Worm (Caenorhabditis elegans) whole organism, early embryonic: ENCODE measurements around the gene ced-7.

Source experiments
- B0310.2 ChIP-seq: sonication (generic microtip); optimal IDR thresholded peaks from 2 replicates; lab custom pipeline; 2016; ENCODE audit warnings: mild to moderate bottlenecking, missing genetic modification characterization, missing compliant biosample characterization
- F13C5.2 ChIP-seq: sonication (generic microtip); optimal IDR thresholded peaks from 2 replicates; lab custom pipeline; 2017; ENCODE audit warnings: mild to moderate bottlenecking, missing genetic modification characterization, inconsistent platforms, missing compliant biosample characterization
- aly-1 ChIP-seq: sonication (generic microtip); optimal IDR thresholded peaks from 2 replicates; lab custom pipeline; 2016; ENCODE audit warnings: missing genetic modification characterization, missing compliant biosample characterization
- ama-1 ChIP-seq: fragments of 150-350 bp; optimal IDR thresholded peaks from 2 replicates; lab custom pipeline; 2014
- ceh-13 ChIP-seq: fragments of 200-800 bp; sonication (Bioruptor generic); optimal IDR thresholded peaks from 2 replicates; lab custom pipeline; 2018; ENCODE audit warnings: mild to moderate bottlenecking, missing genetic modification characterization, missing compliant biosample characterization
- ceh-36 ChIP-seq: sonication (generic microtip); optimal IDR thresholded peaks from 2 replicates; lab custom pipeline; 2016; ENCODE audit warnings: missing genetic modification characterization, inconsistent platforms, missing compliant biosample characterization
- ets-7 ChIP-seq: sonication (generic microtip); optimal IDR thresholded peaks from 2 replicates; lab custom pipeline; 2016; ENCODE audit warnings: missing genotype, missing genetic modification characterization, missing compliant biosample characterization
- flt-1 ChIP-seq: fragments of 200-800 bp; sonication (Bioruptor generic); IDR thresholded peaks from 2 replicates; pipeline ENCODE4 v1.3.6; 2022; ENCODE audit warnings: missing genetic modification characterization, missing compliant biosample characterization
- hmbx-1 ChIP-seq: sonication (generic microtip); optimal IDR thresholded peaks from 2 replicates; lab custom pipeline; 2016; ENCODE audit warnings: mild to moderate bottlenecking, missing genetic modification characterization, missing compliant biosample characterization
- hmg-4 ChIP-seq: fragments of 200-800 bp; sonication (Bioruptor generic); optimal IDR thresholded peaks from 2 replicates; lab custom pipeline; 2018; ENCODE audit warnings: mild to moderate bottlenecking, missing genetic modification characterization, missing compliant biosample characterization
- hnd-1 ChIP-seq: sonication (generic microtip); optimal IDR thresholded peaks from 2 replicates; lab custom pipeline; 2016; ENCODE audit warnings: missing genetic modification characterization, missing compliant biosample characterization
- pes-1 ChIP-seq: fragments of 200-800 bp; sonication (Bioruptor generic); IDR thresholded peaks from 2 replicates; pipeline ENCODE4 v1.3.6; 2022; ENCODE audit warnings: missing genetic modification reagents, missing genetic modification characterization, missing compliant biosample characterization
- scrt-1 ChIP-seq: fragments of 200-800 bp; sonication (Bioruptor generic); IDR thresholded peaks from 2 replicates; pipeline ENCODE4 v1.3.6; 2022; ENCODE audit warnings: missing genetic modification characterization, missing compliant biosample characterization
- sea-1 ChIP-seq: fragments of 200-800 bp; sonication (Bioruptor generic); conservative IDR thresholded peaks from 2 replicates; pipeline ENCODE4 v1.3.6; 2022; ENCODE audit warnings: missing genetic modification characterization, missing compliant biosample characterization
- tbx-11 ChIP-seq: fragments of 200-800 bp; sonication (Bioruptor generic); IDR thresholded peaks from 2 replicates; pipeline ENCODE4 v1.3.6; 2022; ENCODE audit warnings: missing genetic modification characterization, missing compliant biosample characterization
- tbx-37 ChIP-seq: fragments of 200-800 bp; sonication (Bioruptor generic); conservative IDR thresholded peaks from 2 replicates; pipeline ENCODE4 v1.3.6; 2022; ENCODE audit warnings: missing genetic modification reagents, missing genetic modification characterization, missing compliant biosample characterization
- tra-4 ChIP-seq: sonication (generic microtip); optimal IDR thresholded peaks from 2 replicates; lab custom pipeline; 2017; ENCODE audit warnings: missing genetic modification characterization, missing compliant biosample characterization

Gene ced-7

DNA sequence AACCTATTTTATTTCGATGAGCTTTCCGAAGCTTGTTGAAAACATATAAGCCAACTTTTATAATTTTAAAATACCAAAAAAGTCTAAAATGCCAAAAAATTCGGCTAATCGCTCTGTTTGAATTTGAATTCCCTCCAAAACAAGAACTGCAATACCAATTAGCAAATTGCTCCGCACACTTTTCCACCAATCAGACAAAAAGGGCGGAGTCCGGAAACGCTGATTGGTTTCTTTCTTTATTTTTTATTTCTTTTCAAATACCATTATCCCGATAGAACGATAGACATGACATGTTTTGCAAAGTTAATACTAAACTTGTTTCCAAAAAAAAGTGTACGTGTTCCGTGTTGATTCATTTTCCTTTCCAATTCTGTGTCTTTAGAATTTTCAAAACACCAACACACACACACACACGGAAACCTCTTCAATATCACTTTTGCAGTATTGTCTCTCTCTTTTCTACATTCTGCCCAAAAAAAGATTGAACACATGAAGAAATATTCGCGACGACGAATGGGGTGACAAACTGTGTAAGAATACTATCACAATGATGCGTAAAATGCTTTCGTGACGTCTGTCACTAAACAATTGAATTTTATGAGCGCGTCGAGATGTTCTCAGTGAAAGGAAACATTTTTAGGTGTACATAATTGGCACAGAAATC lies 37.8 kb upstream of the ced-7 start:
- no peak for TF ChIP-seq ceh-13 (GFP tag; lab: Kevin White, UChicago)
- no peak for TF ChIP-seq tra-4 (tag; lab: Kevin White, UChicago)
- TF ChIP-seq sea-1 = no peak
- TF ChIP-seq tbx-11 (GFP tag; lab: Robert Waterston, UW) = no peak
- TF ChIP-seq F13C5.2 (tag; lab: Kevin White, UChicago) = no peak
- TF ChIP-seq flt-1 = no peak
- no peak for TF ChIP-seq hnd-1 (tag; lab: Kevin White, UChicago)
- TF ChIP-seq aly-1 (tag; lab: Kevin White, UChicago) = no peak
- TF ChIP-seq ceh-36 (tag; lab: Kevin White, UChicago) = no peak
- no peak for TF ChIP-seq hmg-4
- TF ChIP-seq tbx-37 = no peak
- no peak for TF ChIP-seq pes-1
- no peak for TF ChIP-seq ama-1
- TF ChIP-seq B0310.2 (tag; lab: Kevin White, UChicago) = no peak
- no peak for TF ChIP-seq hmbx-1 (tag; lab: Kevin White, UChicago)
- TF ChIP-seq scrt-1 = no peak
- TF ChIP-seq ets-7 (tag; lab: Kevin White, UChicago) = no peak

DNA sequence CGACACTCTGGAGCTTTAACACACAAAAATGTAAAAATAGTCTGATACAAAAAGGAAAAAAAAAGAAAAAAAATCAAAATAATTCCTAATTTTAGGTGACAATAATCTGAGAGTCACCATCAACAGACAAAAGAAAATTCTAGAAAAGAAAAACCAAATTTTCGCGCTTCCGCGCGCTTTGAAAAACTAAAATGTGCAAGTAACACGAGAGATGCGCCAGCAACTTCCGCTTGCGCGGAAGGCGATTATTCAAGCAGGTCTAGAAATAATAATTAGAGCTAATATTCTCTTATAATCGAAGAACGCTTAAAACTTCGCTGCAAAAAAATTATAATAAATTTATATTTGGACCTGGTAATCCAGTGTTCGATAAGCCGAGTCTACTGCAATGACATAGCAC lies 37.0 kb upstream of the ced-7 start:
- TF ChIP-seq ama-1 (no peak), hmbx-1 (tag; lab: Kevin White, UChicago) (no peak), ceh-13 (GFP tag; lab: Kevin White, UChicago) (no peak), ceh-36 (tag; lab: Kevin White, UChicago) (no peak), hmg-4 (no peak), B0310.2 (tag; lab: Kevin White, UChicago) (no peak), tbx-11 (GFP tag; lab: Robert Waterston, UW) (no peak), tra-4 (tag; lab: Kevin White, UChicago) (no peak), sea-1 (no peak), pes-1 (no peak), F13C5.2 (tag; lab: Kevin White, UChicago) (no peak), scrt-1 (no peak), hnd-1 (tag; lab: Kevin White, UChicago) (no peak), tbx-37 (no peak)

DNA sequence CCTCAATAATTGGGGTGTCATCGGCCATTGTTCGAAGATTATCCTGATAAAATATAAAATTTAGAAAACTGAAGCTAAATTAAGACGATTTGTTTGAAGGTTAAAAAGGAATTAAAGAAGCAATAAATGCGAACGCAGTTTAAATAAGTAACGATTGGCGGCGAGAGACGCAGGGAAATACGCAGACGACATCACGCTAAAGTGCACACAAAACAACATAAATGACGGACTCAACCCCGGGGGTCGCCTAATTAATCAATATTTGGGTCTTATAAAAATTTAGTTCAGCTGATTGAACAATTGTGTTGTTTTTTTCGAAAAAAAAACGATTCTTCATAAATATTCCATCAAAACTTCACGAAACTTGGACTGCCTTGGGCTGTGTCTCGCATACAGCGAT lies 36.5 kb upstream of the ced-7 start, which contains the start of gene hcp-3:
hcp-3 (minus strand) TSS at position 45 of the 400 bp plus-strand sequence.
- TF ChIP-seq tra-4 (tag; lab: Kevin White, UChicago) (no peak), flt-1 (no peak), ama-1 (no peak), B0310.2 (tag; lab: Kevin White, UChicago) (no peak)

DNA sequence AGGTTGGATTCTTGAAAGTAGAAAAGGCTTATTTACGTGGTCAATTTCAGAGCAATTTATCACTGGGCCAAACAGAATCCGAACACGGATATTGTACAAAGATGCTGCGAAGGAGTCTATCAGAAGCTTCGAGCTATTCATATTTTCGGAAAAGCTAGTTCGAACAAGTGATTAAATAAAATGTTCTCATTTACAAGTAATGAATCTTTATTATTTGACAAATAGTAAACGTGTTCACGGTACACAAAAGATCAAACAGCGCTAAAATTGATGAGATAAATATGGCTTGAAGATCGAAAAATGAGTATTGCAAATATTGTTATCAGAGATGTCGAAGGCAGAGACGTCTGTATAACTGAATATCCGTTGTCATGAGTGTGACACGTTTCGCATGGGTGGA lies 35.2 kb upstream of the ced-7 start:
- TF ChIP-seq ama-1 (no peak), scrt-1 (no peak), hmg-4 (no peak), tra-4 (tag; lab: Kevin White, UChicago) (no peak), pes-1 (no peak), ets-7 (tag; lab: Kevin White, UChicago) (no peak), flt-1 (no peak), F13C5.2 (tag; lab: Kevin White, UChicago) (no peak), ceh-13 (GFP tag; lab: Kevin White, UChicago) (no peak), hnd-1 (tag; lab: Kevin White, UChicago) (no peak), hmbx-1 (tag; lab: Kevin White, UChicago) (no peak), tbx-11 (GFP tag; lab: Robert Waterston, UW) (no peak), tbx-37 (no peak), B0310.2 (tag; lab: Kevin White, UChicago) (no peak), aly-1 (tag; lab: Kevin White, UChicago) (no peak)

DNA sequence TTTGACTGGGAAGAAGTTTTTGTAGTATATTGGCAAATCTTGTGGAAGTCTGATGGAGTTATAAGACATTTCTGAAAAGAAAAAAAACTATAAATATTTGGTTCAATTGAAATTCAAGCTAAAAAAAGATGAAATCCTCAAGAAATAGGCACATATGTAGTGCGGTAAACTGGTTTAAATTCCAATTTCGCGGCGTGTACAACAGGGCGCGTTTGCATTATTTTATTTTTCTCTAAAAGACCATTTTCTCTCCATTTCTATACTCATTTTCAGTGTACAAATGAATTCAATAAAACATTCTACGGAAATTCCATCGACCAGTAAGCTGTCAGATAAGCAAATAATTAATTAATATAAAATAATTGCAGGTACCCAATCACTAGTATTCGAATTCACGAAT lies 34.3 kb upstream of the ced-7 start, which contains the start of the genes pri-1 and F58A4.6:
pri-1 (minus strand) TSS at position 71 of the 400 bp plus-strand sequence.
F58A4.6 (plus strand) TSS at position 272 of the 400 bp plus-strand sequence.
- TF ChIP-seq hmbx-1 (tag; lab: Kevin White, UChicago) = no peak
- TF ChIP-seq scrt-1 = no peak
- TF ChIP-seq flt-1 = no peak
- no peak for TF ChIP-seq tbx-37
- no peak for TF ChIP-seq pes-1
- peak; percentile 2 for TF ChIP-seq F13C5.2 (tag; lab: Kevin White, UChicago)
- TF ChIP-seq sea-1 = no peak

DNA sequence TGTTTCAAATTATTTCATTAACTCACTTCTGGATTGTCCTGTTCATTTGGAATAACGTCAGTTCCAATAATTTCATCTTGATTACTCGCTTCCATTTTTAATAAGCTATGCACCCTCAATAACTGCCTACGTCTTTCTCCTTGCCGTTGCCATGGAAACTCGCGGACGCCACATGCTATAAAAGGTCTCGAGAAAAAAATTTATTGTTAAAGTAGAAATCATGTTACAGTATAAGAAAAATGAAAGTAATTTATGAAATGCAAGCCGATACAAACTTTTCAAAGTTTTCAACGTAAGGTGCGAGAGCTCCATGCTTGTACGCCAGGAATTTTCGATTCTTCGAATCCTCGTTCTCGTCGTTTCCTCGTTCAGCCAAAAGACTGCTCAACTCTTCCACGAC lies 32.2 kb upstream of the ced-7 start, which contains the start of gene bbs-4:
bbs-4 (minus strand) TSS at position 101 of the 400 bp plus-strand sequence.
- TF ChIP-seq aly-1 (tag; lab: Kevin White, UChicago) = no peak

DNA sequence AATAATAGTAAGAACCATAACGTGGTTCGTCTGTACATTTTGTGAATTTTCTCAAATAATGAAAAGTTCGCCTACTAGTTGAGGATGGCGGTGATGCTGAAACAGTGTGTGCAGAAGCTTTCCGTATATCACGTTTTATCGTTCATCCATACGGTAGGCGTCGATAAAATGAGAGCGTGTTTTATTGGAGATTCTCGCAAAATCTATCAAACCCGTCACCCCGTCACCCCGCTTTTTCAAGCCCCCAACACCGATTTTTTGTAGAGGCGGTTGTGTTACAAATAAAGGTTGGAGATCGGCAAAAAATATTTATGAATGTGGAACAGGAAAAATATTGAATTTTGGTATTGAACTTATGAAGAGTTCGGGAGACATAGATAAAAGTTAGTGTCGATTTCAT lies 28.8 kb upstream of the ced-7 start, which contains the start of gene clec-161:
clec-161 (minus strand) TSS at position 101 of the 400 bp plus-strand sequence.
- TF ChIP-seq tbx-11 (GFP tag; lab: Robert Waterston, UW) (no peak), hmbx-1 (tag; lab: Kevin White, UChicago) (no peak), scrt-1 (no peak), ceh-36 (tag; lab: Kevin White, UChicago) (no peak), F13C5.2 (tag; lab: Kevin White, UChicago) (no peak), aly-1 (tag; lab: Kevin White, UChicago) (no peak), tbx-37 (no peak), ama-1 (no peak), sea-1 (no peak), hnd-1 (tag; lab: Kevin White, UChicago) (no peak), flt-1 (no peak), hmg-4 (no peak)

DNA sequence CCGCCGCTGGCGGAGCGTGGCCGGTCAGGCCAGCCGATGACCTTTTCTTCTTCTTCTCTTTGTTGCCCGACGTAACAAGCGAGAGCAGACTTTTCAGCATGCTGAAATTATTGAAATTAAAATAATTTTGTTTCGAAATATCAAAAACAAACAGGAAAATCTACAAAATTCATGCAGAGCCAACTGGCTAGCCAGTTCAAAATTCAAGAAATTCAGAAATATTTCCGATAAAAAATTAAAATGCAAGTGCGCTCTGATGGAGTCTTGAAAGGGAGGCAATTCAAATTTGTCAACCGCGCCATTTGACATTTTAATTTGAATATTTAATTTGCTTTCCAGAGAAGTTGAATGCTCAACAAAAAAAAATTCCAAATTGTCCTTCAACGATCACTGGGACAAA lies 20.8 kb upstream of the ced-7 start, which contains the start of gene F58A4.2:
F58A4.2 (minus strand) TSS at position 101 of the 400 bp plus-strand sequence.
- no peak for TF ChIP-seq tbx-37
- TF ChIP-seq sea-1 = no peak
- no peak for TF ChIP-seq flt-1
- TF ChIP-seq aly-1 (tag; lab: Kevin White, UChicago) = no peak
- TF ChIP-seq B0310.2 (tag; lab: Kevin White, UChicago) = no peak
- TF ChIP-seq hnd-1 (tag; lab: Kevin White, UChicago) = no peak
- no peak for TF ChIP-seq hmg-4
